Worm (Caenorhabditis elegans) whole organism, midembryonic: ENCODE results near the gene bec-1.

ENCODE experiments used
- T22C8.4 ChIP-seq: fragments of 200-800 bp; sonication (Bioruptor generic); IDR thresholded peaks from 2 replicates; pipeline ENCODE4 v1.3.6; 2022; ENCODE audit warnings: missing genetic modification characterization, missing compliant biosample characterization
- cog-1 ChIP-seq: sonication (generic microtip); optimal IDR thresholded peaks from 2 replicates; lab custom pipeline; 2016; ENCODE audit warnings: missing genetic modification characterization, missing compliant biosample characterization
- flt-1 ChIP-seq: fragments of 200-800 bp; sonication (Bioruptor generic); IDR thresholded peaks from 2 replicates; pipeline ENCODE4 v1.3.6; 2022; ENCODE audit warnings: missing genetic modification characterization, missing compliant biosample characterization
- klf-2 ChIP-seq: fragments of 200-800 bp; sonication (Bioruptor generic); conservative IDR thresholded peaks from 2 replicates; pipeline ENCODE4 v1.3.6; 2022; ENCODE audit warnings: missing genetic modification reagents, missing genetic modification characterization, missing compliant biosample characterization
- med-1 ChIP-seq: sonication (generic microtip); optimal IDR thresholded peaks from 2 replicates; lab custom pipeline; 2017; ENCODE audit warnings: missing genetic modification characterization, mild to moderate bottlenecking, missing compliant biosample characterization, antibody characterized with exemption, missing genetic modification reagents; ENCODE audit not compliant: insufficient read depth
- ref-1 ChIP-seq: fragments of 200-800 bp; sonication (Bioruptor generic); conservative IDR thresholded peaks from 2 replicates; pipeline ENCODE4 v1.3.6; 2022; ENCODE audit warnings: missing genetic modification reagents, missing genetic modification characterization, missing compliant biosample characterization
- tab-1 ChIP-seq: fragments of 200-800 bp; sonication (Bioruptor generic); IDR thresholded peaks from 2 replicates; pipeline ENCODE4 v1.3.6; 2022; ENCODE audit warnings: missing genetic modification characterization, missing compliant biosample characterization
- ztf-23 ChIP-seq: fragments of 200-800 bp; sonication (Bioruptor generic); IDR thresholded peaks from 2 replicates; pipeline ENCODE4 v1.3.6; 2022; ENCODE audit warnings: missing genetic modification reagents, missing genetic modification characterization, missing compliant biosample characterization

DNA sequence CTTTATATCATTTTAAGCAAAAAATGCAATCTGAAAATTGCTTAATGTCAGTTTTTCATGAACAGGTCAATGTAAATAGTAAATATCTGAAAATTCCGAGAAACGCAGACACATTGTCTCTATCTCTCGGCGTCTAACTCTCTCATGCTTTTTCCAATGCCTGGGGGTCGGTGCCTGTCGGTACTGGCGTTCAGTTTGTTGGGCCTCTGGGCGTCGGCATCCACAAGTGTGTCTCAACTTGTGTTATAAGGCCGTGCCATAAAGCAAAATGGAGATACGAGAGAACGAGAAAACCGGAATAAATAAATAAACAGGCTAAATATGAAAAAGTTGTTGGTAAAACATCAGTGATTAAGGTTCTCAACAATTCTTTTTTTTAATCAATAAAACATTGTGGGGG, 3.0 kb upstream of the bec-1 start:
- no peak for TF ChIP-seq med-1 (GFP tag; lab: Kevin White, UChicago)
- TF ChIP-seq ref-1, result no peak
- no peak for TF ChIP-seq klf-2 (GFP tag; lab: Robert Waterston, UW)
- TF ChIP-seq tab-1 (GFP tag; lab: Robert Waterston, UW), result no peak
- no peak for TF ChIP-seq cog-1
- no peak for TF ChIP-seq ztf-23 (GFP tag; lab: Robert Waterston, UW)
- TF ChIP-seq T22C8.4 (GFP tag; lab: Robert Waterston, UW), result no peak
- TF ChIP-seq flt-1 (GFP tag; lab: Robert Waterston, UW), result no peak
